Fruit fly (Drosophila melanogaster) whole organism, embryonic: ENCODE results near the gene CG42487.

Experiments
- CG10147 ChIP-seq: fragments of 200-800 bp; sonication (Bioruptor generic); optimal IDR thresholded peaks from 2 replicates; lab custom pipeline; 2019; ENCODE audit warnings: missing biosample characterization, mild to moderate bottlenecking, missing genetic modification characterization, moderate library complexity
- CG10321 ChIP-seq: fragments of 200-800 bp; sonication (Bioruptor generic); IDR thresholded peaks from 2 replicates; pipeline ENCODE4 v1.3.6; 2022; ENCODE audit warnings: missing biosample characterization, missing genetic modification characterization
- CG11456 ChIP-seq: fragments of 200-800 bp; sonication (Bioruptor generic); IDR thresholded peaks from 3 replicates; pipeline ENCODE4 v1.3.6; 2022; ENCODE audit warnings: missing biosample characterization, missing genetic modification characterization
- CG12071 ChIP-seq: fragments of 200-800 bp; sonication (Bioruptor generic); optimal IDR thresholded peaks from 3 replicates; lab custom pipeline; 2018; ENCODE audit warnings: missing biosample characterization, mild to moderate bottlenecking, missing genetic modification characterization
- CG12744 ChIP-seq: fragments of 200-800 bp; sonication (Bioruptor generic); optimal IDR thresholded peaks from 2 replicates; lab custom pipeline; 2016; ENCODE audit warnings: missing biosample characterization, missing genetic modification characterization
- CG15479 ChIP-seq: fragments of 200-800 bp; sonication (Bioruptor generic); optimal IDR thresholded peaks from 3 replicates; lab custom pipeline; 2019; ENCODE audit warnings: missing biosample characterization, mild to moderate bottlenecking, missing genetic modification characterization, moderate library complexity
- CG15696 ChIP-seq: fragments of 200-800 bp; sonication (Bioruptor generic); optimal IDR thresholded peaks from 2 replicates; lab custom pipeline; 2019; ENCODE audit warnings: missing biosample characterization, mild to moderate bottlenecking, missing genetic modification characterization, moderate library complexity
- CG1602 ChIP-seq: fragments of 200-800 bp; sonication (Bioruptor generic); optimal IDR thresholded peaks from 3 replicates; lab custom pipeline; 2016; ENCODE audit warnings: missing biosample characterization, missing genetic modification characterization
- CG3065 ChIP-seq: fragments of 200-800 bp; sonication (Bioruptor generic); optimal IDR thresholded peaks from 2 replicates; lab custom pipeline; 2016; ENCODE audit warnings: missing biosample characterization, missing genetic modification characterization
- CG31224 ChIP-seq: fragments of 200-800 bp; sonication (Bioruptor generic); IDR thresholded peaks from 2 replicates; pipeline ENCODE4 v1.3.6; 2022; ENCODE audit warnings: missing biosample characterization, missing genetic modification characterization
- CG3163 ChIP-seq: fragments of 200-800 bp; sonication (Bioruptor generic); optimal IDR thresholded peaks from 3 replicates; lab custom pipeline; 2016; ENCODE audit warnings: missing biosample characterization, missing genetic modification characterization
- CG32772 ChIP-seq: fragments of 200-800 bp; sonication (Bioruptor generic); IDR thresholded peaks from 2 replicates; pipeline ENCODE4 v1.3.6; 2022; ENCODE audit warnings: missing biosample characterization, missing genetic modification characterization
- CG3995 ChIP-seq: fragments of 200-800 bp; sonication (Bioruptor generic); optimal IDR thresholded peaks from 3 replicates; lab custom pipeline; 2016; ENCODE audit warnings: missing biosample characterization, missing genetic modification characterization
- CG4360 ChIP-seq: fragments of 200-800 bp; sonication (Bioruptor generic); IDR thresholded peaks from 2 replicates; pipeline ENCODE4 v1.3.6; 2022; ENCODE audit warnings: missing biosample characterization, missing genetic modification characterization
- CG4404 ChIP-seq: fragments of 200-800 bp; sonication (Bioruptor generic); IDR thresholded peaks from 2 replicates; pipeline ENCODE4 v1.3.6; 2022; ENCODE audit warnings: missing biosample characterization, missing genetic modification characterization
- CG4424 ChIP-seq: fragments of 200-800 bp; sonication (Bioruptor generic); optimal IDR thresholded peaks from 3 replicates; lab custom pipeline; 2016; ENCODE audit warnings: missing biosample characterization, missing genetic modification characterization
- CG5953 ChIP-seq: fragments of 200-800 bp; sonication (Bioruptor generic); IDR thresholded peaks from 2 replicates; pipeline ENCODE4 v1.3.6; 2022; ENCODE audit warnings: missing biosample characterization, missing genetic modification characterization
- CG6683 ChIP-seq: fragments of 200-800 bp; sonication (Bioruptor generic); optimal IDR thresholded peaks from 2 replicates; lab custom pipeline; 2017; ENCODE audit warnings: missing biosample characterization, mild to moderate bottlenecking, missing genetic modification characterization, missing genetic modification reagents
- CG8089 ChIP-seq: fragments of 200-800 bp; sonication (Bioruptor generic); optimal IDR thresholded peaks from 3 replicates; lab custom pipeline; 2016; ENCODE audit warnings: missing biosample characterization, missing genetic modification characterization
- CG8359 ChIP-seq: fragments of 200-800 bp; sonication (Bioruptor generic); optimal IDR thresholded peaks from 2 replicates; lab custom pipeline; 2017; ENCODE audit warnings: missing biosample characterization, mild to moderate bottlenecking, missing genetic modification characterization, borderline replicate concordance
- Dek ChIP-seq: fragments of 200-800 bp; sonication (Bioruptor generic); optimal IDR thresholded peaks from 3 replicates; lab custom pipeline; 2019; ENCODE audit warnings: missing biosample characterization, mild to moderate bottlenecking, missing genetic modification characterization, moderate library complexity
- Dip2 ChIP-seq: fragments of 200-800 bp; sonication (Bioruptor generic); IDR thresholded peaks from 2 replicates; pipeline ENCODE4 v1.3.6; 2022; ENCODE audit warnings: missing biosample characterization, missing genetic modification characterization
- Elba2 ChIP-seq: fragments of 200-800 bp; sonication (Bioruptor generic); optimal IDR thresholded peaks from 3 replicates; lab custom pipeline; 2016; ENCODE audit warnings: missing biosample characterization, missing genetic modification characterization
- HLH4C ChIP-seq: fragments of 200-800 bp; sonication (Bioruptor generic); IDR thresholded peaks from 3 replicates; pipeline ENCODE4 v1.3.6; 2022; ENCODE audit warnings: missing biosample characterization, missing genetic modification characterization; ENCODE audit not compliant: partially characterized antibody
- Hey ChIP-seq: fragments of 200-800 bp; sonication (Bioruptor generic); optimal IDR thresholded peaks from 3 replicates; lab custom pipeline; 2018; ENCODE audit warnings: missing biosample characterization, mild to moderate bottlenecking, missing genetic modification characterization
- Hmr ChIP-seq: fragments of 200-800 bp; sonication (Bioruptor generic); optimal IDR thresholded peaks from 3 replicates; lab custom pipeline; 2017; ENCODE audit warnings: mild to moderate bottlenecking, missing biosample characterization, missing genetic modification reagents, missing genetic modification characterization
- Max ChIP-seq: fragments of 200-800 bp; sonication (Bioruptor generic); optimal IDR thresholded peaks from 2 replicates; lab custom pipeline; 2016; ENCODE audit warnings: missing biosample characterization, mild to moderate bottlenecking, missing genetic modification characterization
- Meics ChIP-seq: fragments of 200-800 bp; sonication (Bioruptor generic); optimal IDR thresholded peaks from 2 replicates; lab custom pipeline; 2017; ENCODE audit warnings: missing biosample characterization, mild to moderate bottlenecking, missing genetic modification characterization
- Mes4 ChIP-seq: fragments of 200-800 bp; sonication (Bioruptor generic); optimal IDR thresholded peaks from 2 replicates; lab custom pipeline; 2016; ENCODE audit warnings: missing biosample characterization, missing genetic modification characterization
- Nf-YC ChIP-seq: fragments of 200-800 bp; optimal IDR thresholded peaks from 3 replicates; lab custom pipeline; 2019; ENCODE audit warnings: missing biosample characterization, mild to moderate bottlenecking, missing genetic modification characterization, moderate library complexity
- Ptx1 ChIP-seq: fragments of 200-800 bp; sonication (Bioruptor generic); IDR thresholded peaks from 2 replicates; pipeline ENCODE4 v1.3.6; 2022; ENCODE audit warnings: missing biosample characterization, missing genetic modification characterization
- Side ChIP-seq: fragments of 200-800 bp; sonication (Bioruptor generic); optimal IDR thresholded peaks from 2 replicates; lab custom pipeline; 2016; ENCODE audit warnings: missing biosample characterization, missing genetic modification characterization
- Ssrp ChIP-seq: fragments of 200-800 bp; sonication (Bioruptor generic); optimal IDR thresholded peaks from 2 replicates; lab custom pipeline; 2018; ENCODE audit warnings: missing biosample characterization, mild to moderate bottlenecking, missing genetic modification characterization, moderate library complexity
- TFAM ChIP-seq: fragments of 200-800 bp; sonication (Bioruptor generic); optimal IDR thresholded peaks from 2 replicates; lab custom pipeline; 2017; ENCODE audit warnings: missing biosample characterization, missing genetic modification characterization, inconsistent platforms
- Trl ChIP-seq, 3 experiments: fragments of >200 bp in 2 of 3; fragments of 200-800 bp in 1 of 3; sonication (Bioruptor generic) in 1 of 3; optimal IDR thresholded peaks; 2 replicates in 1 of 3; 3 replicates in 2 of 3; lab custom pipeline; 2016 to 2017; ENCODE audit warnings: missing biosample characterization in 1 of 3, missing genetic modification characterization in 1 of 3
- Usf ChIP-seq: fragments of 200-800 bp; sonication (Bioruptor generic); optimal IDR thresholded peaks from 2 replicates; lab custom pipeline; 2017; ENCODE audit warnings: missing genotype, missing biosample characterization, missing genetic modification characterization
- cad ChIP-seq: fragments of >200 bp; optimal IDR thresholded peaks from 2 replicates; lab custom pipeline; 2017; ENCODE audit warnings: missing biosample characterization, missing genetic modification characterization
- cg ChIP-seq: fragments of 200-800 bp; sonication (Bioruptor generic); optimal IDR thresholded peaks from 3 replicates; lab custom pipeline; 2019; ENCODE audit warnings: missing biosample characterization, mild to moderate bottlenecking, missing genetic modification characterization, moderate library complexity
- crol ChIP-seq: fragments of 200-800 bp; sonication (Bioruptor generic); IDR thresholded peaks from 2 replicates; pipeline ENCODE4 v1.3.6; 2022; ENCODE audit warnings: missing biosample characterization, missing genetic modification characterization
- dysf ChIP-seq: fragments of 200-800 bp; sonication (Bioruptor generic); IDR thresholded peaks from 3 replicates; pipeline ENCODE4 v1.3.6; 2022; ENCODE audit warnings: missing biosample characterization, missing genetic modification characterization
- her ChIP-seq: fragments of 200-800 bp; sonication (Bioruptor generic); optimal IDR thresholded peaks from 2 replicates; lab custom pipeline; 2016; ENCODE audit warnings: missing biosample characterization, missing genetic modification characterization
- lab ChIP-seq: fragments of 200-800 bp; sonication (Bioruptor generic); optimal IDR thresholded peaks from 3 replicates; lab custom pipeline; 2017; ENCODE audit warnings: missing biosample characterization, missing genetic modification characterization, mild to moderate bottlenecking, moderate library complexity, missing genetic modification reagents
- nau ChIP-seq: fragments of 200-800 bp; sonication (Bioruptor generic); optimal IDR thresholded peaks from 3 replicates; lab custom pipeline; 2017; ENCODE audit warnings: missing biosample characterization, mild to moderate bottlenecking, missing genetic modification characterization, missing genetic modification reagents
- pb ChIP-seq: fragments of 200-800 bp; sonication (Bioruptor generic); optimal IDR thresholded peaks from 3 replicates; lab custom pipeline; 2016; ENCODE audit warnings: missing biosample characterization, missing genetic modification characterization
- repo ChIP-seq: fragments of 200-800 bp; sonication (Bioruptor generic); optimal IDR thresholded peaks from 2 replicates; lab custom pipeline; 2016; ENCODE audit warnings: missing biosample characterization, missing genetic modification characterization
- sens-2 ChIP-seq: fragments of 200-800 bp; sonication (Bioruptor generic); IDR thresholded peaks from 2 replicates; pipeline ENCODE4 v1.3.6; 2022; ENCODE audit warnings: missing biosample characterization, missing genetic modification characterization
- slp2 ChIP-seq: fragments of 200-800 bp; sonication (Bioruptor generic); optimal IDR thresholded peaks from 2 replicates; lab custom pipeline; 2016; ENCODE audit warnings: missing biosample characterization, missing genetic modification characterization
- sqz ChIP-seq: fragments of 200-800 bp; sonication (Bioruptor generic); optimal IDR thresholded peaks from 3 replicates; lab custom pipeline; 2018; ENCODE audit warnings: missing biosample characterization, mild to moderate bottlenecking, missing genetic modification characterization
- stc ChIP-seq: fragments of 200-800 bp; sonication (Bioruptor generic); IDR thresholded peaks from 2 replicates; pipeline ENCODE4 v1.3.6; 2022; ENCODE audit warnings: missing biosample characterization, missing genetic modification characterization
- tll ChIP-seq, 2 experiments: fragments of 200-800 bp in 1 of 2; fragments of >200 bp in 1 of 2; sonication (Bioruptor generic) in 1 of 2; optimal IDR thresholded peaks; 2 replicates each; lab custom pipeline; 2017 to 2019; ENCODE audit warnings: missing biosample characterization in 2 of 2, missing genetic modification characterization in 2 of 2, mild to moderate bottlenecking in 1 of 2, moderate library complexity in 1 of 2

The CG42487 gene

dm6 chr3R:27922673-27923175 is 36.3 kb downstream of the CG42487 start, which contains the start of gene RpL4 (continued):
- peak; percentile 78 for TF ChIP-seq CG4424
- TF ChIP-seq Hey (tag; lab: Kevin White, UChicago) = peak; percentile 83
- TF ChIP-seq sqz (GFP tag; lab: Kevin White, UChicago) = peak; percentile 90
- TF ChIP-seq crol (GFP tag; lab: Robert Waterston, UW) = peak; percentile 38; the same call in 1 of the 2 replicates
- peak; percentile 88 for TF ChIP-seq CG5953 (GFP tag; lab: Robert Waterston, UW)
- peak; percentile 82 for TF ChIP-seq nau
- peak; percentile 72 for TF ChIP-seq dysf (GFP tag; lab: Robert Waterston, UW)
- TF ChIP-seq Trl (optimal IDR thresholded peaks at IDR 0.05; lab: Kevin White, UChicago) = no peak
- peak; percentile 85 for TF ChIP-seq Trl (GFP tag; optimal IDR thresholded peaks at IDR 0.05; lab: Kevin White, UChicago)
- TF ChIP-seq CG6683 = peak; percentile 69
- no peak for TF ChIP-seq tll (GFP tag; optimal IDR thresholded peaks at IDR 0.05; lab: Kevin White, UChicago)
- peak; percentile 39 for TF ChIP-seq CG1602 (GFP tag; lab: Kevin White, UChicago)
- TF ChIP-seq CG15479 (GFP tag; lab: Kevin White, UChicago) = peak; percentile 35
- peak; percentile 38 for TF ChIP-seq Nf-YC
- peak; percentile 78 for TF ChIP-seq CG12744 (GFP tag; lab: Kevin White, UChicago)
- TF ChIP-seq Ptx1 (GFP tag; lab: Robert Waterston, UW) = peak; percentile 71
- TF ChIP-seq CG4404 (GFP tag; lab: Robert Waterston, UW) = 0 out of 2 replicates have a peak, but pooled peaks have one; percentile 27
- no peak for TF ChIP-seq Dip2 (GFP tag; lab: Robert Waterston, UW)
- peak; percentile 90 for TF ChIP-seq CG11456
- TF ChIP-seq lab (GFP tag; lab: Kevin White, UChicago) = peak; percentile 93
- peak; percentile 93 for TF ChIP-seq Mes4 (GFP tag; lab: Kevin White, UChicago)
- TF ChIP-seq Hmr (GFP tag; lab: Kevin White, UChicago) = peak; percentile 94
- peak; percentile 93 for TF ChIP-seq Meics (GFP tag; lab: Kevin White, UChicago)
- peak; percentile 51; the same call in 1 of the 2 replicates for TF ChIP-seq CG10321
- TF ChIP-seq cg (GFP tag; lab: Kevin White, UChicago) = no peak
- no peak for TF ChIP-seq cad (GFP tag; lab: Kevin White, UChicago)
- peak; percentile 60 for TF ChIP-seq CG8359
- TF ChIP-seq stc = peak; percentile 71
- TF ChIP-seq her (GFP tag; lab: Kevin White, UChicago) = peak; percentile 68
- no peak for TF ChIP-seq CG15696 (tag; lab: Kevin White, UChicago)
- TF ChIP-seq pb = peak; percentile 82
- TF ChIP-seq CG10147 (GFP tag; lab: Kevin White, UChicago) = peak; percentile 49
- TF ChIP-seq CG4360 = no peak; the same call in 1 of the 2 replicates
- peak; percentile 89 for TF ChIP-seq sens-2 (GFP tag; lab: Robert Waterston, UW)
- peak; percentile 88 for TF ChIP-seq CG12071
- TF ChIP-seq Elba2 = no peak
- TF ChIP-seq CG3163 = peak; percentile 60
- TF ChIP-seq CG8089 (GFP tag; lab: Kevin White, UChicago) = peak; percentile 78
- TF ChIP-seq Max (GFP tag; lab: Kevin White, UChicago) = peak; percentile 75
- TF ChIP-seq CG3065 (GFP tag; lab: Kevin White, UChicago) = peak; percentile 68
- peak; percentile 53 for TF ChIP-seq Dek (tag; lab: Kevin White, UChicago)
- peak; percentile 72 for TF ChIP-seq slp2 (GFP tag; lab: Kevin White, UChicago)
- TF ChIP-seq CG32772 (GFP tag; lab: Robert Waterston, UW) = peak; percentile 42; the same call in 1 of the 2 replicates
- TF ChIP-seq repo = peak; percentile 71
- peak; percentile 40 for TF ChIP-seq Ssrp (tag; lab: Kevin White, UChicago)
- TF ChIP-seq HLH4C (GFP tag; lab: Robert Waterston, UW) = no peak
- TF ChIP-seq Side = peak; percentile 79
- peak; percentile 55 for TF ChIP-seq CG3995 (GFP tag; lab: Kevin White, UChicago)
- TF ChIP-seq TFAM = peak; percentile 31
- TF ChIP-seq CG31224 (GFP tag; lab: Robert Waterston, UW) = peak; percentile 60
- peak; percentile 72 for TF ChIP-seq Usf
